Fruit fly (Drosophila melanogaster): ENCODE data around the gene CG16986.

Gene CG16986

dm6 chr3L:2585794-2586741 lies 14.1 kb upstream of the CG16986 start, which contains the start of gene msn (continued):
- no peak for TF ChIP-seq Hr39 (optimal IDR thresholded peaks at IDR 0.05)
- TF ChIP-seq fd96Cb (tag; optimal IDR thresholded peaks at IDR 0.05): no peak
- TF ChIP-seq CG18619 (GFP tag; optimal IDR thresholded peaks at IDR 0.05): no peak
- peak; percentile 88; the same call in 2 of the 3 replicates for TF ChIP-seq CG34422 (GFP tag; IDR thresholded peaks at IDR 0.05)
- TF ChIP-seq Chrac-16 (GFP tag; optimal IDR thresholded peaks at IDR 0.05): no peak
- peak; percentile 37 for TF ChIP-seq CG12391 (tag; optimal IDR thresholded peaks at IDR 0.05)
- peak; percentile 99 for TF ChIP-seq her (GFP tag; optimal IDR thresholded peaks at IDR 0.05)
- TF ChIP-seq CG13123 (GFP tag; optimal IDR thresholded peaks at IDR 0.05): no peak
- TF ChIP-seq CG6654 (GFP tag; optimal IDR thresholded peaks at IDR 0.05): no peak
- TF ChIP-seq CG15269 (tag; optimal IDR thresholded peaks at IDR 0.05): no peak
- TF ChIP-seq CG13287 (GFP tag; IDR thresholded peaks at IDR 0.05; ENCODE audit: partially characterized antibody): peak; percentile 67
- TF ChIP-seq Ada2b (GFP tag; IDR thresholded peaks at IDR 0.05): no peak
- TF ChIP-seq twi (tag; optimal IDR thresholded peaks at IDR 0.05): no peak
- no peak for TF ChIP-seq Lim3 (GFP tag; IDR thresholded peaks at IDR 0.05)
- TF ChIP-seq Fer3 (tag; optimal IDR thresholded peaks at IDR 0.05): peak; percentile 14
- TF ChIP-seq Doc3 (GFP tag; IDR thresholded peaks at IDR 0.05; ENCODE audit: partially characterized antibody): no peak
- TF ChIP-seq cg (GFP tag; optimal IDR thresholded peaks at IDR 0.05): peak; percentile 100
- peak; percentile 27; the same call in 1 of the 2 replicates for TF ChIP-seq ranshi (GFP tag; IDR thresholded peaks at IDR 0.05)
- peak; percentile 59 for TF ChIP-seq stwl (tag; optimal IDR thresholded peaks at IDR 0.05)
- TF ChIP-seq Hand (GFP tag; optimal IDR thresholded peaks at IDR 0.05): peak; percentile 66
- no peak for TF ChIP-seq z (GFP tag; IDR thresholded peaks at IDR 0.05)
- TF ChIP-seq HLHmδ (GFP tag; optimal IDR thresholded peaks at IDR 0.05): peak; percentile 70
- no peak for TF ChIP-seq CG6254 (GFP tag; optimal IDR thresholded peaks at IDR 0.05)
- TF ChIP-seq pho (GFP tag; optimal IDR thresholded peaks at IDR 0.05): peak; percentile 19
- TF ChIP-seq dmrt99B (tag; optimal IDR thresholded peaks at IDR 0.05): no peak
- TF ChIP-seq CG8478 (optimal IDR thresholded peaks at IDR 0.05): peak; percentile 90
- peak; percentile 36 for TF ChIP-seq CG17829 (tag; optimal IDR thresholded peaks at IDR 0.05)
- TF ChIP-seq unpg (GFP tag; optimal IDR thresholded peaks at IDR 0.05): no peak
- no peak for TF ChIP-seq org-1 (GFP tag; optimal IDR thresholded peaks at IDR 0.05)
- no peak for TF ChIP-seq zf30C (GFP tag; optimal IDR thresholded peaks at IDR 0.05)
- peak; percentile 57 for TF ChIP-seq CG8924 (tag; optimal IDR thresholded peaks at IDR 0.05)
- TF ChIP-seq Kr (GFP tag; optimal IDR thresholded peaks at IDR 0.05): no peak
- peak; percentile 89 for TF ChIP-seq Ets97D (GFP tag; optimal IDR thresholded peaks at IDR 0.05)
- no peak for TF ChIP-seq CG8388 (GFP tag; optimal IDR thresholded peaks at IDR 0.05)
- TF ChIP-seq CG11085 (GFP tag; IDR thresholded peaks at IDR 0.05): no peak; the same call in 1 of the 2 replicates
- peak; percentile 69 for TF ChIP-seq CG10543 (GFP tag; optimal IDR thresholded peaks at IDR 0.05)
- TF ChIP-seq CG2678 (tag; optimal IDR thresholded peaks at IDR 0.05): peak; percentile 5
- TF ChIP-seq Bteb2 (GFP tag; optimal IDR thresholded peaks at IDR 0.05): no peak
- TF ChIP-seq ttk (GFP tag; IDR thresholded peaks at IDR 0.05): no peak
- TF ChIP-seq slp2 (GFP tag; optimal IDR thresholded peaks at IDR 0.05): no peak
- TF ChIP-seq Pdp1 (GFP tag; optimal IDR thresholded peaks at IDR 0.05): peak in 1 of 2 experiments; percentile 71
- TF ChIP-seq CG9215 (GFP tag; IDR thresholded peaks at IDR 0.05): no peak
- no peak for TF ChIP-seq ro (GFP tag; IDR thresholded peaks at IDR 0.05)
- TF ChIP-seq Hr78 (GFP tag; optimal IDR thresholded peaks at IDR 0.05): peak in 1 of 2 experiments; percentile 46
- peak; percentile 50; the same call in 1 of the 2 replicates for TF ChIP-seq sna (GFP tag; IDR thresholded peaks at IDR 0.05; ENCODE audit: partially characterized antibody)
- TF ChIP-seq CG2889 (GFP tag; IDR thresholded peaks at IDR 0.05): no peak
- TF ChIP-seq CG14860 (GFP tag; IDR thresholded peaks at IDR 0.05; ENCODE audit: partially characterized antibody): 0 out of 3 replicates have a peak, but pooled peaks have one; percentile 36
- TF ChIP-seq Lpt (GFP tag; optimal IDR thresholded peaks at IDR 0.05): no peak

Measured in whole organism, embryonic.